In genomic region chrII:15010366-15011235, ce11 we compare ENCODE assay signal across 5 worm cellular contexts.
TF ChIP-seq lines count a peak whose summit lies in the region.

Gene Y53F4B.9, minus strand, starts transcription at chrII:15010416.
Gene Y53F4B.11, plus strand, starts transcription at chrII:15010748.

TF ChIP-seq in whole organism, L1 larva, 84 proteins besides CTCF, POLR2A, EP300 and RAD21 (continues in another document):
- peak; percentile 81 to 94 for TF ChIP-seq lsy-2 (tag; optimal IDR thresholded peaks at IDR 0.05; lab: Kevin White, UChicago)
- peak; percentile 50; the same call in 1 of the 2 replicates for TF ChIP-seq ceh-88 (GFP tag; IDR thresholded peaks at IDR 0.05; lab: Robert Waterston, UW)
- peak; percentile 67 for TF ChIP-seq swsn-7 (tag; optimal IDR thresholded peaks at IDR 0.05; lab: Kevin White, UChicago)
- TF ChIP-seq tbx-2 (tag; optimal IDR thresholded peaks at IDR 0.05; lab: Kevin White, UChicago), result peak; percentile 78
- TF ChIP-seq xbp-1 (tag; optimal IDR thresholded peaks at IDR 0.05; lab: Kevin White, UChicago), result peak; percentile 67
- no peak for TF ChIP-seq hlh-4 (tag; optimal IDR thresholded peaks at IDR 0.05; lab: Kevin White, UChicago)
- no peak for TF ChIP-seq zag-1 (tag; optimal IDR thresholded peaks at IDR 0.05; lab: Kevin White, UChicago)
- TF ChIP-seq jun-1 (tag; optimal IDR thresholded peaks at IDR 0.05; lab: Kevin White, UChicago), result peak; percentile 73
- TF ChIP-seq pqm-1 (tag; optimal IDR thresholded peaks at IDR 0.05; lab: Kevin White, UChicago), result no peak
- TF ChIP-seq nhr-71 (tag; optimal IDR thresholded peaks at IDR 0.05; lab: Kevin White, UChicago), result peak; percentile 86
- TF ChIP-seq snu-23 (GFP tag; optimal IDR thresholded peaks at IDR 0.05; lab: Kevin White, UChicago), result peak; percentile 85
- peak; percentile 72 for TF ChIP-seq fos-1 (tag; optimal IDR thresholded peaks at IDR 0.05; lab: Kevin White, UChicago)
- peak; percentile 82 for TF ChIP-seq blmp-1 (tag; optimal IDR thresholded peaks at IDR 0.05; lab: Kevin White, UChicago)
- peak; percentile 38 for TF ChIP-seq vab-15 (tag; optimal IDR thresholded peaks at IDR 0.05; lab: Kevin White, UChicago)
- TF ChIP-seq efl-3 (GFP tag; optimal IDR thresholded peaks at IDR 0.05; lab: Kevin White, UChicago), result no peak
- no peak for TF ChIP-seq nhr-76 (tag; optimal IDR thresholded peaks at IDR 0.05; lab: Kevin White, UChicago)
- TF ChIP-seq fkh-8 (tag; optimal IDR thresholded peaks at IDR 0.05; lab: Kevin White, UChicago), result peak; percentile 75
- no peak for TF ChIP-seq ces-1 (GFP tag; optimal IDR thresholded peaks at IDR 0.05; lab: Kevin White, UChicago)

TF ChIP-seq in whole organism, L3 larva, 47 proteins besides CTCF, POLR2A, EP300 and RAD21 (continues in another document):
- TF ChIP-seq ceh-28 (tag; optimal IDR thresholded peaks at IDR 0.05; lab: Kevin White, UChicago) (peak; percentile 59), ama-1 (optimal IDR thresholded peaks at IDR 0.05; lab: Kevin White, UChicago) (peak; percentile 16), nhr-76 (tag; optimal IDR thresholded peaks at IDR 0.05; lab: Kevin White, UChicago) (no peak), nhr-23 (tag; optimal IDR thresholded peaks at IDR 0.05; lab: Kevin White, UChicago) (peak; percentile 73), pqm-1 (tag; optimal IDR thresholded peaks at IDR 0.05; lab: Kevin White, UChicago) (peak; percentile 44), skn-1 (tag; optimal IDR thresholded peaks at IDR 0.05; lab: Kevin White, UChicago) (peak; percentile 31), nhr-77 (tag; optimal IDR thresholded peaks at IDR 0.05; lab: Kevin White, UChicago) (peak; percentile 61), nhr-25 (tag; optimal IDR thresholded peaks at IDR 0.05; lab: Kevin White, UChicago) (peak; percentile 59), zag-1 (tag; optimal IDR thresholded peaks at IDR 0.05; lab: Kevin White, UChicago) (no peak), hmg-11 (tag; optimal IDR thresholded peaks at IDR 0.05; lab: Kevin White, UChicago) (peak; percentile 45), ceh-9 (tag; optimal IDR thresholded peaks at IDR 0.05; lab: Kevin White, UChicago) (no peak), aly-2 (tag; optimal IDR thresholded peaks at IDR 0.05; lab: Kevin White, UChicago) (no peak), nfya-1 (tag; optimal IDR thresholded peaks at IDR 0.05; lab: Kevin White, UChicago; ENCODE audit: insufficient read depth) (peak; percentile 88), jun-1 (tag; optimal IDR thresholded peaks at IDR 0.05; lab: Kevin White, UChicago) (peak; percentile 42), fkh-2 (tag; optimal IDR thresholded peaks at IDR 0.05; lab: Kevin White, UChicago) (no peak), R02D3.7 (tag; optimal IDR thresholded peaks at IDR 0.05; lab: Kevin White, UChicago) (peak; percentile 62), lin-39 (tag; optimal IDR thresholded peaks at IDR 0.05; lab: Kevin White, UChicago) (peak; percentile 77), snpc-4 (tag; optimal IDR thresholded peaks at IDR 0.05; lab: Kevin White, UChicago) (peak; percentile 85), lin-15B (tag; optimal IDR thresholded peaks at IDR 0.05; lab: Kevin White, UChicago) (peak; percentile 93)

TF ChIP-seq in whole organism, early embryonic, 17 proteins besides CTCF, POLR2A, EP300 and RAD21:
- peak; percentile 35 for TF ChIP-seq F13C5.2 (tag; optimal IDR thresholded peaks at IDR 0.05; lab: Kevin White, UChicago)
- no peak for TF ChIP-seq aly-1 (tag; optimal IDR thresholded peaks at IDR 0.05; lab: Kevin White, UChicago)
- TF ChIP-seq ets-7 (tag; optimal IDR thresholded peaks at IDR 0.05; lab: Kevin White, UChicago), result no peak
- no peak for TF ChIP-seq ceh-36 (tag; optimal IDR thresholded peaks at IDR 0.05; lab: Kevin White, UChicago)
- no peak for TF ChIP-seq scrt-1 (GFP tag; IDR thresholded peaks at IDR 0.05; lab: Robert Waterston, UW)
- TF ChIP-seq sea-1 (GFP tag; conservative IDR thresholded peaks at IDR 0.05; lab: Robert Waterston, UW), result peak; percentile 19; the same call in 1 of the 2 replicates
- TF ChIP-seq tbx-11 (GFP tag; IDR thresholded peaks at IDR 0.05; lab: Robert Waterston, UW), result no peak
- no peak for TF ChIP-seq hmbx-1 (tag; optimal IDR thresholded peaks at IDR 0.05; lab: Kevin White, UChicago)
- peak; percentile 44; the same call in 1 of the 2 replicates for TF ChIP-seq tbx-37 (GFP tag; conservative IDR thresholded peaks at IDR 0.05; lab: Robert Waterston, UW)

TF ChIP-seq in whole organism, midembryonic, 9 proteins besides CTCF, POLR2A, EP300 and RAD21:
- TF ChIP-seq ztf-29 (GFP tag; IDR thresholded peaks at IDR 0.05; lab: Robert Waterston, UW) (no peak), cog-1 (tag; optimal IDR thresholded peaks at IDR 0.05; lab: Kevin White, UChicago) (peak; percentile 4), T22C8.4 (GFP tag; IDR thresholded peaks at IDR 0.05; lab: Robert Waterston, UW) (no peak), ref-1 (GFP tag; conservative IDR thresholded peaks at IDR 0.05; lab: Robert Waterston, UW) (no peak), klf-2 (GFP tag; conservative IDR thresholded peaks at IDR 0.05; lab: Robert Waterston, UW) (no peak), tab-1 (GFP tag; IDR thresholded peaks at IDR 0.05; lab: Robert Waterston, UW) (no peak), ztf-23 (GFP tag; IDR thresholded peaks at IDR 0.05; lab: Robert Waterston, UW) (no peak), flt-1 (GFP tag; IDR thresholded peaks at IDR 0.05; lab: Robert Waterston, UW) (no peak)

TF ChIP-seq in whole organism, young adult, 124 proteins besides CTCF, POLR2A, EP300 and RAD21 (continues in another document):
- no peak for TF ChIP-seq ztf-18 (tag; optimal IDR thresholded peaks at IDR 0.05; lab: Kevin White, UChicago)
- TF ChIP-seq F39B2.1 (GFP tag; IDR thresholded peaks at IDR 0.05; lab: Robert Waterston, UW), result no peak
- peak; percentile 77 for TF ChIP-seq lir-1 (GFP tag; conservative IDR thresholded peaks at IDR 0.05; lab: Robert Waterston, UW)
- peak; percentile 74; the same call in 1 of the 2 replicates for TF ChIP-seq aptf-2 (GFP tag; conservative IDR thresholded peaks at IDR 0.05; lab: Robert Waterston, UW)
- no peak for TF ChIP-seq Y53F4B.3 (GFP tag; IDR thresholded peaks at IDR 0.05; lab: Robert Waterston, UW)
- peak; percentile 83 for TF ChIP-seq rcor-1 (GFP tag; IDR thresholded peaks at IDR 0.05; lab: Robert Waterston, UW)
- no peak for TF ChIP-seq hlh-26 (GFP tag; conservative IDR thresholded peaks at IDR 0.05; lab: Robert Waterston, UW)
- TF ChIP-seq mel-28 (tag; optimal IDR thresholded peaks at IDR 0.05; lab: Kevin White, UChicago; ENCODE audit: borderline replicate concordance), result no peak
- TF ChIP-seq Y53G8AR.9 (GFP tag; conservative IDR thresholded peaks at IDR 0.05; lab: Robert Waterston, UW), result peak; percentile 90
- peak; percentile 97 for TF ChIP-seq ceh-91 (GFP tag; IDR thresholded peaks at IDR 0.05; lab: Robert Waterston, UW)
- no peak for TF ChIP-seq fkh-3 (tag; optimal IDR thresholded peaks at IDR 0.05; lab: Kevin White, UChicago)
- peak; percentile 88 for TF ChIP-seq ekl-4 (GFP tag; IDR thresholded peaks at IDR 0.05; lab: Robert Waterston, UW)
- no peak for TF ChIP-seq F57A8.1 (GFP tag; optimal IDR thresholded peaks at IDR 0.05; lab: Kevin White, UChicago)
- TF ChIP-seq attf-5 (GFP tag; optimal IDR thresholded peaks at IDR 0.05; lab: Kevin White, UChicago), result peak; percentile 2
- TF ChIP-seq lin-40 (tag; optimal IDR thresholded peaks at IDR 0.05; lab: Kevin White, UChicago), result peak; percentile 52
- peak; percentile 95 for TF ChIP-seq B0019.2 (GFP tag; conservative IDR thresholded peaks at IDR 0.05; lab: Robert Waterston, UW)
- TF ChIP-seq pbrm-1 (GFP tag; IDR thresholded peaks at IDR 0.05; lab: Robert Waterston, UW), result peak; percentile 87; the same call in 1 of the 2 replicates
- no peak for TF ChIP-seq let-607 (tag; optimal IDR thresholded peaks at IDR 0.05; lab: Kevin White, UChicago)
- no peak for TF ChIP-seq nhr-90 (tag; optimal IDR thresholded peaks at IDR 0.05; lab: Kevin White, UChicago)
- TF ChIP-seq hmg-20 (GFP tag; IDR thresholded peaks at IDR 0.05; lab: Robert Waterston, UW), result 0 out of 2 replicates have a peak, but pooled peaks have one; percentile 13
- peak; percentile 71 for TF ChIP-seq tbp1 (GFP tag; optimal IDR thresholded peaks at IDR 0.05; lab: Kevin White, UChicago)
- no peak for TF ChIP-seq ceh-40 (GFP tag; IDR thresholded peaks at IDR 0.05; lab: Robert Waterston, UW)
- no peak for TF ChIP-seq ztf-26 (tag; optimal IDR thresholded peaks at IDR 0.05; lab: Kevin White, UChicago)
- no peak for TF ChIP-seq F37B4.10 (GFP tag; IDR thresholded peaks at IDR 0.05; lab: Robert Waterston, UW)
- TF ChIP-seq snpc-4 (GFP tag; optimal IDR thresholded peaks at IDR 0.05; lab: Kevin White, UChicago), result peak; percentile 53
- TF ChIP-seq snpc-4 (tag; optimal IDR thresholded peaks at IDR 0.05; lab: Kevin White, UChicago), result peak; percentile 66 to 86 (median 82)
- TF ChIP-seq repo-1 (tag; optimal IDR thresholded peaks at IDR 0.05; lab: Kevin White, UChicago), result no peak
- no peak for TF ChIP-seq Y67H2A.10 (GFP tag; conservative IDR thresholded peaks at IDR 0.05; lab: Robert Waterston, UW)
- no peak for TF ChIP-seq ztf-3 (GFP tag; optimal IDR thresholded peaks at IDR 0.05; lab: Kevin White, UChicago)
- peak; percentile 30; the same call in 1 of the 2 replicates for TF ChIP-seq Y56A3A.18 (GFP tag; IDR thresholded peaks at IDR 0.05; lab: Robert Waterston, UW)
- peak; percentile 89 to 97 (median 92) for TF ChIP-seq lin-35 (GFP tag; optimal IDR thresholded peaks at IDR 0.05; lab: Kevin White, UChicago)
- TF ChIP-seq gei-17 (GFP tag; optimal IDR thresholded peaks at IDR 0.05; lab: Kevin White, UChicago), result no peak
- TF ChIP-seq D2030.7 (GFP tag; IDR thresholded peaks at IDR 0.05; lab: Robert Waterston, UW), result peak; percentile 99
- TF ChIP-seq lsl-1 (GFP tag; optimal IDR thresholded peaks at IDR 0.05; lab: Kevin White, UChicago), result peak; percentile 85
- TF ChIP-seq lin-26 (GFP tag; IDR thresholded peaks at IDR 0.05; lab: Robert Waterston, UW), result 0 out of 2 replicates have a peak, but pooled peaks have one; percentile 10
- TF ChIP-seq hmg-1.2 (GFP tag; IDR thresholded peaks at IDR 0.05; lab: Robert Waterston, UW), result peak; percentile 72
- no peak for TF ChIP-seq rpc-1 (optimal IDR thresholded peaks at IDR 0.05; lab: Kevin White, UChicago)
- no peak for TF ChIP-seq rpc-1 (tag; optimal IDR thresholded peaks at IDR 0.05; lab: Kevin White, UChicago)
- TF ChIP-seq ceh-79 (tag; optimal IDR thresholded peaks at IDR 0.05; lab: Kevin White, UChicago), result no peak
- TF ChIP-seq T07F8.4 (tag; optimal IDR thresholded peaks at IDR 0.05; lab: Kevin White, UChicago), result no peak
- TF ChIP-seq lag-1 (GFP tag; IDR thresholded peaks at IDR 0.05; lab: Robert Waterston, UW), result no peak
- TF ChIP-seq bed-1 (GFP tag; IDR thresholded peaks at IDR 0.05; lab: Robert Waterston, UW), result no peak
- peak; percentile 72 for TF ChIP-seq F23B12.7 (tag; optimal IDR thresholded peaks at IDR 0.05; lab: Kevin White, UChicago; ENCODE audit: insufficient read depth)
- peak; percentile 94 for TF ChIP-seq Y95B8A.8 (GFP tag; IDR thresholded peaks at IDR 0.05; lab: Robert Waterston, UW)
- TF ChIP-seq nhr-27 (tag; optimal IDR thresholded peaks at IDR 0.05; lab: Kevin White, UChicago), result no peak

Comparison
In these comparisons a context has a peak if more than half of its experiments do, and no peak if none do; other contexts are left out.
1. Of the 8 proteins assayed by ChIP-seq in both whole organism, young adult and whole organism, L1 larva: peak only in whole organism, young adult: none; only in whole organism, L1 larva: nhr-90; in both: dpl-1, efl-1, lin-35, snpc-4 and unc-130; in neither: 2.